Worm (Caenorhabditis elegans) whole organism, L1 larva: ENCODE measurements around the gene toca-2.

Experiments used
- C34B4.2 ChIP-seq: sonication (generic microtip); optimal IDR thresholded peaks from 2 replicates; lab custom pipeline; 2017; ENCODE audit warnings: mild to moderate bottlenecking, missing genetic modification characterization, missing compliant biosample characterization
- alr-1 ChIP-seq: fragments of 200-800 bp; sonication (Bioruptor generic); optimal IDR thresholded peaks from 2 replicates; lab custom pipeline; 2018; ENCODE audit warnings: borderline replicate concordance, mild to moderate bottlenecking, missing genetic modification characterization, missing compliant biosample characterization
- aly-2 ChIP-seq: fragments of 150-350 bp; optimal IDR thresholded peaks from 2 replicates; lab custom pipeline; 2014; ENCODE audit warnings: missing biosample characterization, missing genetic modification characterization
- ama-1 ChIP-seq: fragments of 150-350 bp; optimal IDR thresholded peaks from 2 replicates; lab custom pipeline; 2014
- egl-13 ChIP-seq: sonication (generic microtip); optimal IDR thresholded peaks from 2 replicates; lab custom pipeline; 2016; ENCODE audit warnings: missing genotype, missing genetic modification reagents, missing genetic modification characterization, missing compliant biosample characterization
- fkh-10 ChIP-seq: sonication (generic microtip); optimal IDR thresholded peaks from 2 replicates; lab custom pipeline; 2017; ENCODE audit warnings: missing biosample characterization, missing genetic modification reagents, missing genetic modification characterization
- hlh-4 ChIP-seq: sonication (generic microtip); optimal IDR thresholded peaks from 2 replicates; lab custom pipeline; 2016; ENCODE audit warnings: mild to moderate bottlenecking, missing genetic modification characterization, missing compliant biosample characterization
- lin-13 ChIP-seq: fragments of 150-350 bp; optimal IDR thresholded peaks from 2 replicates; lab custom pipeline; 2014; ENCODE audit warnings: missing biosample characterization, missing genetic modification reagents, missing genetic modification characterization
- lin-35 ChIP-seq, 2 experiments: fragments of 150-350 bp; optimal IDR thresholded peaks; 2 replicates each; lab custom pipeline; 2014; ENCODE audit warnings: missing biosample characterization in 2 of 2, missing genetic modification characterization in 2 of 2, missing genetic modification reagents in 2 of 2
- nhr-237 ChIP-seq: fragments of 150-350 bp; optimal IDR thresholded peaks from 2 replicates; lab custom pipeline; 2014; ENCODE audit warnings: missing biosample characterization, missing genetic modification characterization
- nhr-76 ChIP-seq: sonication (generic microtip); optimal IDR thresholded peaks from 2 replicates; lab custom pipeline; 2017; ENCODE audit warnings: missing biosample characterization, missing genetic modification characterization
- skn-1 ChIP-seq: fragments of 150-350 bp; optimal IDR thresholded peaks from 2 replicates; lab custom pipeline; 2014; ENCODE audit warnings: missing biosample characterization, missing genetic modification characterization
- sptf-1 ChIP-seq: fragments of 150-350 bp; optimal IDR thresholded peaks from 2 replicates; lab custom pipeline; 2014; ENCODE audit warnings: missing biosample characterization, missing genetic modification characterization
- unc-130 ChIP-seq: fragments of 150-350 bp; optimal IDR thresholded peaks from 2 replicates; lab custom pipeline; 2017; ENCODE audit warnings: missing biosample characterization, missing genetic modification characterization, inconsistent platforms

DNA sequence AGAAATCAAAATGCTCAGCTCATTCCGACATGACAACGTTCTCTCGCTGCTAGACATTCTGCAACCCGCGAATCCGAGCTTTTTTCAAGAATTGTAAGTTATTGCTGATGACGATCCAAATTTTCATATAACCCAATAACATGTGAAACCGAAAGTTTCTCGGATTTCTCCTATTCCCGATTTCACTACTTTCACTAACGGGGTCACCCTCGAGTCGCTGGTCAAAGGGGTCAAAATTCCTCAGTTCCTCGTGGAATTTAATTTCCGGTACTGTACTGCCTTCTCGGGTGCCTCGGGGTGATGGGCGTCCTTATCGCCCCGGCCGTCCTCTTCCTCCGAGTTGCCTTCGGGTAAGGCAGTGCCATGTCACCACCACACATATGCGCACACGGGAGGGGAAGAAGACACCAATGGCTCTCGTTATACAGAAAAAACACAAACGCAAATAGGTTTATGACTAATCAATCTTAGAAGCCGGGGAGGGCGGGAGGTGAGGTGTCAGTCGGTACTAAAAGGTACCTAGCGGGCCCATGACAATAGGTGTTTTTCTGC lies 35.4 kb upstream of the toca-2 start:
- TF ChIP-seq hlh-4 (tag; lab: Kevin White, UChicago), result no peak
- TF ChIP-seq lin-13 (GFP tag; lab: Kevin White, UChicago), result no peak
- no peak for TF ChIP-seq lin-35 (GFP tag; optimal IDR thresholded peaks at IDR 0.05; lab: Kevin White, UChicago)
- no peak for TF ChIP-seq fkh-10
- TF ChIP-seq egl-13, result no peak
- no peak for TF ChIP-seq nhr-76 (tag; lab: Kevin White, UChicago)
- TF ChIP-seq alr-1 (tag; lab: Kevin White, UChicago), result no peak
- TF ChIP-seq ama-1 (lab: Kevin White, UChicago), result no peak
- no peak for TF ChIP-seq C34B4.2
- no peak for TF ChIP-seq nhr-237
- TF ChIP-seq unc-130 (tag; lab: Kevin White, UChicago), result no peak
- no peak for TF ChIP-seq sptf-1 (tag; lab: Kevin White, UChicago)
- no peak for TF ChIP-seq skn-1
- TF ChIP-seq aly-2, result no peak
